Worm (Caenorhabditis elegans): ENCODE data around the gene cah-3.
A peak's percentile ranks its signal among the peaks of the same experiment; 100 is the strongest.
"Not testable (repeated sequence)": the region's sequence is repeated elsewhere in the genome, so short reads cannot be mapped to it uniquely, and the experiment has no call there.

The cah-3 gene

ce11 chrX:16447116-16447515 is 40.2 kb upstream of the cah-3 start:
- TF ChIP-seq ceh-16 (tag; optimal IDR thresholded peaks at IDR 0.05): no peak
- TF ChIP-seq mbf-1 (tag; optimal IDR thresholded peaks at IDR 0.05): no peak
- no peak for TF ChIP-seq lsy-2 (tag; optimal IDR thresholded peaks at IDR 0.05)
- no peak for TF ChIP-seq nhr-129 (tag; optimal IDR thresholded peaks at IDR 0.05)
- no peak for TF ChIP-seq ztf-4 (tag; optimal IDR thresholded peaks at IDR 0.05)
- no peak for TF ChIP-seq elt-1 (tag; optimal IDR thresholded peaks at IDR 0.05)
- TF ChIP-seq blmp-1 (tag; optimal IDR thresholded peaks at IDR 0.05; ENCODE audit: insufficient read depth): no peak
- TF ChIP-seq mdl-1 (tag; optimal IDR thresholded peaks at IDR 0.05): no peak
- TF ChIP-seq nhr-6 (tag; optimal IDR thresholded peaks at IDR 0.05): no peak
- no peak for TF ChIP-seq alr-1 (tag; optimal IDR thresholded peaks at IDR 0.05)
- TF ChIP-seq sma-3 (GFP tag; optimal IDR thresholded peaks at IDR 0.05): no peak
- TF ChIP-seq nhr-10 (tag; optimal IDR thresholded peaks at IDR 0.05): no peak
- no peak for TF ChIP-seq snpc-4 (tag; optimal IDR thresholded peaks at IDR 0.05)
- TF ChIP-seq ztf-1 (GFP tag; conservative IDR thresholded peaks at IDR 0.05): no peak
- TF ChIP-seq ama-1 (optimal IDR thresholded peaks at IDR 0.05): no peak

- no peak for TF ChIP-seq snpc-4 (tag; optimal IDR thresholded peaks at IDR 0.05)
- no peak for TF ChIP-seq lin-39 (tag; optimal IDR thresholded peaks at IDR 0.05)
- no peak for TF ChIP-seq unc-62 (GFP tag; optimal IDR thresholded peaks at IDR 0.05)
- no peak for TF ChIP-seq ztf-11 (tag; optimal IDR thresholded peaks at IDR 0.05)
- TF ChIP-seq mbf-1 (tag; optimal IDR thresholded peaks at IDR 0.05): no peak
- TF ChIP-seq nhr-25 (tag; optimal IDR thresholded peaks at IDR 0.05): no peak
- no peak for TF ChIP-seq nhr-21 (tag; optimal IDR thresholded peaks at IDR 0.05)
Measured at ce11 chrX:16451124-16451523, 36.2 kb upstream of the cah-3 start.

ce11 chrX:16451642-16452041 is 35.6 kb upstream of the cah-3 start, which contains the start of gene F38E9.4:
TSS of gene F38E9.4 (plus strand) at chrX:16451942.
- not testable (repeated sequence) for TF ChIP-seq nhr-23 (tag; optimal IDR thresholded peaks at IDR 0.05); mbf-1 (tag; optimal IDR thresholded peaks at IDR 0.05); lin-13 (GFP tag; optimal IDR thresholded peaks at IDR 0.05)

ce11 chrX:16456659-16457058 is 30.6 kb upstream of the cah-3 start, which contains the start of gene nas-39:
TSS of gene nas-39 (plus strand) at chrX:16456927.
- TF ChIP-seq fos-1 (tag; optimal IDR thresholded peaks at IDR 0.05): peak; percentile 79
- no peak for TF ChIP-seq lin-13 (GFP tag; optimal IDR thresholded peaks at IDR 0.05)
- no peak for TF ChIP-seq ZK546.5 (tag; optimal IDR thresholded peaks at IDR 0.05)
- TF ChIP-seq egl-27 (tag; optimal IDR thresholded peaks at IDR 0.05): no peak
- TF ChIP-seq sma-9 (GFP tag; optimal IDR thresholded peaks at IDR 0.05): peak; percentile 3
- no peak for TF ChIP-seq sma-9 (tag; optimal IDR thresholded peaks at IDR 0.05)
- TF ChIP-seq ceh-16 (tag; optimal IDR thresholded peaks at IDR 0.05): no peak
- TF ChIP-seq sem-4 (tag; optimal IDR thresholded peaks at IDR 0.05): no peak
- TF ChIP-seq gmeb-1 (tag; optimal IDR thresholded peaks at IDR 0.05): peak; percentile 15
- peak; percentile 30 for TF ChIP-seq crh-2 (tag; optimal IDR thresholded peaks at IDR 0.05)

ce11 chrX:16457113-16457512 is 30.2 kb upstream of the cah-3 start:
- TF ChIP-seq ceh-82 (tag; optimal IDR thresholded peaks at IDR 0.05) (no peak), alr-1 (tag; optimal IDR thresholded peaks at IDR 0.05) (no peak)

- TF ChIP-seq unc-55 (GFP tag; optimal IDR thresholded peaks at IDR 0.05): no peak
Measured at ce11 chrX:16461319-16461718, 26.0 kb upstream of the cah-3 start.

ce11 chrX:16466157-16466556 is 21.1 kb upstream of the cah-3 start:
- TF ChIP-seq blmp-1 (tag; optimal IDR thresholded peaks at IDR 0.05; ENCODE audit: insufficient read depth) (no peak), F13H6.1 (tag; optimal IDR thresholded peaks at IDR 0.05) (no peak), snpc-4 (tag; optimal IDR thresholded peaks at IDR 0.05) (no peak), ceh-82 (tag; optimal IDR thresholded peaks at IDR 0.05) (no peak), gmeb-1 (tag; optimal IDR thresholded peaks at IDR 0.05) (no peak), nhr-237 (tag; optimal IDR thresholded peaks at IDR 0.05) (no peak)
